Fruit fly (Drosophila melanogaster): ENCODE measurements around the gene CG31161.

dm6 chr3R:22594257-22594656 is 22.1 kb upstream of the CG31161 start:
- TF ChIP-seq ttk (optimal IDR thresholded peaks at IDR 0.05) (no peak), Myc (optimal IDR thresholded peaks at IDR 0.05) (no peak), h (optimal IDR thresholded peaks at IDR 0.05) (no peak)
